Fruit fly (Drosophila melanogaster) whole organism, larva: Measurements from ENCODE around the gene FucTA.

Experiments used
- noc ChIP-seq: fragments of 200-800 bp; sonication (Bioruptor generic); optimal IDR thresholded peaks from 3 replicates; lab custom pipeline; 2019; ENCODE audit warnings: missing biosample characterization, mild to moderate bottlenecking, missing genetic modification characterization, moderate library complexity

The FucTA gene

dm6 chr3L:15143108-15143507, 3.8 kb upstream of the FucTA start:
- TF ChIP-seq noc (tag; lab: Kevin White, UChicago) = no peak

DNA sequence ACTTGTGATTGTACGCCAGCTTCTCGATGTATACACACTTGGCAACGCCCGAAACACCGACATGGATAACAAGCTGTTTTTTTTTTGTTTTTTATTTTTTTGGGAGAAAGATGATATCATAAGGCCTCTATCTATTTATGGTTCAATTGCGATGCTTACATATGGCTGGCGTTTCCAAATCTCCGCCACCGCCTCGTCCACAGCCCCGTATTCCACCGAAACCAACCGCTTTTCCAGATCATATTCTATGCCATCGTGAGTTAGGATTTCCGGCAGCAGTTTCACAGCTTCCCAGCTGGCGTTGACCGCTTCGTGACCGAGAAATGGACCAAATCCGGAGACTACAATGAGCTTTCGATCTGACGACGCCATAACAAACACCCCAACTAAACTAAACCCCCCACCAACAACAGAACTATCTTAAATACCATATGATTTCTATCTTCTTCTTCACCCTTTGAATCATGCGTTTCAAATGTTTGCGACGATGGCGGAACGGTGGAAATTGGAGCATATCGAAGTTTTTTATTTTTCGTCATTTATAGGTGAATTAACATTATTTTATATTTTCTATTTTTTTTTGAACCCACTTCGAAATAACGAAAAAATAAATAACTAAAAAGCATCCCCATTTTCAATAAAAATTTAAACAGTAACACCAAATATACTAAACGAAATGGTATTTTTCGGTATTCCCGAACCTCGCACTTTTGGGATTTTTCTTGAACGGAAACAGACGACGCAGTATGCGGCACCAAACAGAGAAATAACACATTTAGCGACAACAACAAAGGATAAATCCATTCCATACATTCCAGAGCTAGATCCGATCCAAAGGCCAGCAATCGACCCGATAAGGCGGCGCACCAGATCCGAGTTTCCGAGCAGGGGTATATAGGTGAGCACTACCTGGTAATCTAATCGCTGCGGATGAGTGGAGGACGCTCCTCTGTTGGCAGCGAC, 3.0 kb upstream of the FucTA start, which contains the start of the genes CG32147 and Pex3:
Gene CG32147 (minus strand): TSS at position 422 of the 963 bp plus-strand sequence.
Gene Pex3 (plus strand): TSS at position 718 of the 963 bp plus-strand sequence.
- TF ChIP-seq noc (tag; lab: Kevin White, UChicago) = peak; percentile 2

DNA sequence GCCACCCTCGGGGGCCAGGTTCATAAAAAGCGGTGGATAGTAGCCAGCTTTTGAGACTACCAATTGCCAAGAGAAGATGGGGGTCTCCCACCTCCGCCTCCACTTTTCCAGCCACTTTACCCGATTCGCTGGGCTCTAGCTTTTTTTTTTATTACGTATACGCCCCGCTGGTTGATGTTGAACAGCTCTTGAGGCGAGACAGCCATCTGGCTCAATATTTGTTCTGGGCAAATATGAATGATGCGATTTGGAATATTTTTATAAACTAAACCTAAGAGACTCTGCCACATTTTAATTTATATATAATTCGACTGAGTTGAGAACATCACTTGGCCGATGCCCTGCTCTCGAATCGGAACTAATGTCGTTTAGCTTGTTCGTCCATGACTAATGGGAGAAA, 3.1 kb downstream of the FucTA start:
- no peak for TF ChIP-seq noc (tag; lab: Kevin White, UChicago)

DNA sequence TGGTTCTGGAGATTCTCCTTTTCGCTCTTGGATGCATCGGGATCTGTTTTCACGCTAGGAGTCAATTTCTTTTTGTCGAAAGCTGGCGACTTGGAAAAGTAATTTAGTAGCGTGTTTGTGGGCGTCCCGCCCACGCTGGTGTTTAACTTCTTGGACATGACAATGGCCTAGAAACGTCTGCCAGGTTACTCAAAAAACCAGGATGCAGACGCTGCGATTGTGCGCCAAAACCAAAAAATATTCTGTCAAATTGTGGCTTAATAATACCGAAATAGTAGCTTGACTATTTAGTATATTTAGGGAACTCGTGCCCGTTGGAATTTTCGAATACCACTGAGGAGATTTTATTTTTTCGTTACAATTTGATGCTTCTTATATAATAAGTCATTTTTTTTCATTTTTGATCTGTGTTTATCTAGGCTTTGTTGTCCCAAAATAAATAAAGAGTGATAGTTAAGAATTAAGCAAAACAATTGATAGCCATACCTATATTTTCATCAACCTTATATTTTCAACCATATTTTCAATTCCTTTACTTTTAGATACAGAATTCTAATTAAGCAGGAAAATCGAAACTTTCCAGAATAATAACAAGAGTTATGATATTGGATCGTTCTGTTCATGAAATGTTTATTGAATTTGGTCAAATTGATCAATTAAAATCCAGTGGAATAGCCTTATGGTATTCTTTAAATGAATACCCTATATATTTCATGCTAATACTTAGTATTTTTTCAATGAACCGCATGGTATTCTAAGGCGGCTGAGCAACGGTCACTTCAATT, 11.6 kb downstream of the FucTA start, which contains the start of the genes Msh6 and Prp31:
Gene Msh6 (minus strand): TSS at position 233 of the 785 bp plus-strand sequence.
Gene Prp31 (plus strand): TSS at position 771 of the 785 bp plus-strand sequence.
- no peak for TF ChIP-seq noc (tag; lab: Kevin White, UChicago)

DNA sequence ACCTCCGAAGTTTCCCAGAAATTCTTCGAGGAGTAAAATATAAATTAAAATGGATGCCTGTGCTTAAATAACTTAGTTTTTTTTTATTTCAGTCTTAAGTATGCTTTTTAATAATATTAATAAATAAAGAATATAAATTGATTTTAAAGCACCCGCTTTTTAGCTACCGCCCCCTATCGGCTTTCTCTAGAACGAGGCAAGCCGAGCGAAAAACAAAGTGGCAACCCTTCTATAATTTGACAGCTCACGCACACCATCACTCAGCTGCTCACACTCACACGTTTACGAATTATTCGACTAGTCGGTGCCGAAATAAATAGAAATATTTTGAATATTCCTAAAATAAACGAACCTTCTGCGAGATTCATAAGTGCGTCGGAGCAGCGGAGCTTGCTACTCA, 14.6 kb downstream of the FucTA start, which contains the start of gene CG6878:
Gene CG6878 (plus strand): TSS at position 269 of the 400 bp plus-strand sequence.
- TF ChIP-seq noc (tag; lab: Kevin White, UChicago) = no peak

DNA sequence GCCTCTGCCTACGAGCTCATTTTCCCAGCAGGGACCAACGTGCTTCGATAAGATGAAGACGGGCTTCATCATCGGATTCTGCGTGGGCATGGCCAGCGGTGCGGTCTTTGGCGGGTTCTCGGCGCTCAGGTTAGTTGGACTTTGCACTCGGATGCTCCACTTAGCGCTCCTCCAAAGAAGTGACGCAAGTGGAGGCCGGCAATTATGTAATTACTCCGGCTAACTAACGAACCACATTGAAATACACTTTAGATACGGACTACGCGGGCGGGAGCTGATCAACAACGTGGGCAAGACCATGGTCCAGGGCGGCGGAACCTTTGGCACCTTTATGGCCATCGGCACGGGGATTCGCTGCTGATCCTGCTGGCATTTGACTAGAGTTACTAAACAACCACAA, 15.1 kb downstream of the FucTA start:
- TF ChIP-seq noc (tag; lab: Kevin White, UChicago) = no peak

DNA sequence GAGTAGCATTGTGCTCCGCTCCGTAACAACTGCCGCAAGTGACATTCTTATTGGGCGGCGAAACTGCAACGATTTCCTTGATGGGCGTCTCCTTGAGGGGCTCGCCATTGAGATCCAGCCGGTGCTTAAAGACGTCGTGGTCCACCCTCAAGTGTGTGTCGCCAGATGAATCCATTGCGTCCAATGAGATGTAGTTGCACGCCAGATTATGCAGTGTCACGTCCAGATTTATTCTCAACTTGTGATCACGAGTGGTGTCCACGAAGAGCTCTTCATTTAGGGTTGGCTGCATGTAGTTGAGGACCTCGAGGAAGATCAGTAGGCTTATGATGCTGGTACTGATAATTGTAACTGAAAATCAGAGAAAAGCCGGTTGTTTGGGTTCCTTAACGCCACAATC, 16.1 kb downstream of the FucTA start:
- no peak for TF ChIP-seq noc (tag; lab: Kevin White, UChicago)

- no peak for TF ChIP-seq noc (tag; lab: Kevin White, UChicago)
Observed at dm6 chr3L:15163414-15163813, 16.5 kb downstream of the FucTA start, which contains the start of gene CG7011. TSS of gene CG7011 (minus strand) at chr3L:15163628.

DNA sequence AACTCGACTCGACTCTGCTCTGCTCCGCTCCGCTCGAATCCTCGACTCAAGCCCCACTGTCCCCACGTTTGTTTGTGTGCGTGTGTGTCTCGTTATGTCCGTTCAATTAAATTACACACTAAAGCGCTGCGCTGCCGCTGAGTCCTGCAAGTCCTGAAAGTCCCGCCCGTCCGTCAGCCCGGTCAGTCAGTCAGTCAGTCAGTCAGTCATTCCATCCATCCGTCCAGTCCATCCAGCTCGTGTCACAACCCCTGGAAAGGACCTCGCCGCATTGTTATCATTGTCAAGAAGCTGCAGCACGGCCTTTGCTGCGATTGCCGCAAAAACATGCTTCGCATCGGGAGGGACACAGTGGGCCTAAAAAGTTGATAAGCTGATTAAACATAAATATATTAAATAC, 22.1 kb downstream of the FucTA start:
- no peak for TF ChIP-seq noc (tag; lab: Kevin White, UChicago)

- no peak for TF ChIP-seq noc (tag; lab: Kevin White, UChicago)
Observed at dm6 chr3L:15169795-15170194, 22.9 kb downstream of the FucTA start.

DNA sequence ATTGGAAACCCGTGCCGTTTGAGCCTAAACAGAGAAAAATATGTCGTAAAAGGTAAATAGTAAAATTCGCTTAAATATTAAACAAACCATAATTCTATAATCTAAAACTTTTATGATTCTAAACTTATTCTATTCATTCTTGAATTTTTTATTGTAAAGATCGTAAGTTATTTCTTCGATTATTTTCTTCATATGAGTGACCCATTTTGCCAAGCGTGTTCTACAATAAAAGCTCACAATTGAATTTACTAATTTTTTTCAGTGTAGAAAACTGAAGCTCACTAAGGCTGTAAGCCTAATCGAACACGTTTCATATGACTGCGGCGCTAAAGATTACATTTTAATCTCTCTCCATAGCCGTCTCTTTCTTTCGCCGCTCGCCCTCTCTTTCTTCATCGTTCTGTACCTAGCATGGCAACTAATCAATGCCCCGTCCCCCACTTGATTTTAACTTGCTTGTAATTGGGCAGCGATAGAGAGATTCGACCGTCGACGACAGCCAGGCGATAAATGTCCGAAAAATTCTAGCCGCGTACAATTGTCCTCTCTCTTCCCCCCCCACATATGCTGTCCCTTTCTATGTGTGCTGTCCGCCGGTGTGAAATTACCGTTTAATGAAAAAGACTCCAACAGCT, 24.9 kb downstream of the FucTA start:
- no peak for TF ChIP-seq noc (tag; lab: Kevin White, UChicago)

DNA sequence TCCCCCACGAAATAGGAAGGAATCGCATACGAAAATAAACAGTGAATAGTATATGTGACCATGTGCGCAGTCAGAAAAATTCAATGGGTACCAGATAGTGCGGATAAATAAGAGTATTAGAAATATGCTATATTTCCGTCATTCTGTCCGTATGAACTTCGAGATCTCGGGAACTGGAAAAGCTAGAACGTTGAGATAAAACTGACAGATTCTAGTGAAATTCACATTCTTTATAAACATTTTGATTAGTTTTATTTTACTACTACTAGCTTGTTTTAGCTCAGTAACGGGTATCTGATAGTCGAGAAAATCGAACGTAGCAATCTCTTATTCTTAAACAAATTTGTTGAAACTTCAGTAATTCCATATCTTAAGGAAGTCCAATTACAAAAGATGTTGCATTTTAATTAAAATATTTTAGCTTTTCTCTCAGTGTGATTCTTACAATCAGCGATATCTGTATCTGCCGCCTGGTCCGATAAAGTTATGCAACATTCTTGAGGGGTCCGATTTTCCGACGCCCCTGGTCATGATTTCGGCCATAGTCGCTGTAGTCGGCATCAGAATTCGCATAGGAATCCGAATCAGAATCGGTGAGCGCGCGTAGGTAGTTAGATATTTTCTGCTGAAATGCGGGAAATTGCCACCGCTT, 25.6 kb downstream of the FucTA start:
- TF ChIP-seq noc (tag; lab: Kevin White, UChicago) = no peak

DNA sequence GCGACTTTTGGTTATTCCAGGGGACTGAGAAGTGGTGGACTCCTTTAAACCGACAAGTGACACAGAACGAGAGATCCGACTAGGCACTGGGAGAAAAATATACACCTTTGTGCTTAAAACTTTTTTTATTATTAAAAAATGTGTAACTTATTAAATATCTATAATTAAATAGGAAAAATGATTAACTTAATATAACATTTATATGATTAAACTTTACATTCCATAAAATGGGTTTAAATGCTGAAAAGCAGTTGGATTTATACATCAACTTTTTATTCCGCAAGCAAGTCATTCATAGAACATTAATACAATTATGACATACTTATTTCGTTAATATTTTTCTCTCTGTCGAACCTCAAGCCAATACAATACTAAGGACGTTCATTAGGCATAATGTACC, 27.1 kb downstream of the FucTA start:
- TF ChIP-seq noc (tag; lab: Kevin White, UChicago) = no peak

- TF ChIP-seq noc (tag; lab: Kevin White, UChicago) = no peak
Observed at dm6 chr3L:15174823-15175222, 27.9 kb downstream of the FucTA start.
